Fruit fly (Drosophila melanogaster) whole organism, adult: Measurements from ENCODE around the gene mei-41.

Source experiments
- CG11617 ChIP-seq: fragments of 200-800 bp; sonication (Bioruptor generic); optimal IDR thresholded peaks from 2 replicates; lab custom pipeline; 2017; ENCODE audit warnings: mild to moderate bottlenecking, missing biosample characterization, missing genetic modification reagents, missing genetic modification characterization
- CG12768 ChIP-seq: fragments of 200-800 bp; sonication (Bioruptor generic); optimal IDR thresholded peaks from 2 replicates; lab custom pipeline; 2017; ENCODE audit warnings: missing biosample characterization, missing genetic modification characterization, mild to moderate bottlenecking, moderate library complexity, missing genetic modification reagents
- CG14711 ChIP-seq: fragments of 200-800 bp; sonication (Bioruptor generic); optimal IDR thresholded peaks from 2 replicates; lab custom pipeline; 2018; ENCODE audit warnings: missing biosample characterization, mild to moderate bottlenecking, missing genetic modification characterization, moderate library complexity
- CG1620 ChIP-seq: fragments of 200-800 bp; sonication (Bioruptor generic); optimal IDR thresholded peaks from 2 replicates; lab custom pipeline; 2016; ENCODE audit warnings: missing biosample characterization, missing genetic modification characterization
- CG33017 ChIP-seq: fragments of 200-800 bp; sonication (Bioruptor generic); optimal IDR thresholded peaks from 2 replicates; lab custom pipeline; 2018; ENCODE audit warnings: missing biosample characterization, mild to moderate bottlenecking, missing genetic modification characterization, moderate library complexity
- CG5204 ChIP-seq: fragments of 200-800 bp; sonication (Bioruptor generic); optimal IDR thresholded peaks from 2 replicates; lab custom pipeline; 2016; ENCODE audit warnings: missing biosample characterization, missing genetic modification characterization
- CG7045 ChIP-seq: fragments of 200-800 bp; sonication (Bioruptor generic); optimal IDR thresholded peaks from 2 replicates; lab custom pipeline; 2017; ENCODE audit warnings: missing biosample characterization, mild to moderate bottlenecking, missing genetic modification characterization
- CG7101 ChIP-seq: fragments of 200-800 bp; sonication (Bioruptor generic); optimal IDR thresholded peaks from 2 replicates; lab custom pipeline; 2018; ENCODE audit warnings: missing biosample characterization, mild to moderate bottlenecking, missing genetic modification characterization, moderate library complexity
- Clk ChIP-seq: fragments of 200-800 bp; sonication (Bioruptor generic); optimal IDR thresholded peaks from 2 replicates; lab custom pipeline; 2017; ENCODE audit warnings: missing biosample characterization, missing genetic modification characterization
- Crg-1 ChIP-seq: fragments of 200-800 bp; sonication (Bioruptor generic); optimal IDR thresholded peaks from 2 replicates; lab custom pipeline; 2016; ENCODE audit warnings: missing biosample characterization, missing genetic modification characterization
- Hr96 ChIP-seq: fragments of 200-800 bp; sonication (Bioruptor generic); optimal IDR thresholded peaks from 2 replicates; lab custom pipeline; 2016; ENCODE audit warnings: missing biosample characterization, missing genetic modification characterization
- Mnt ChIP-seq: fragments of 200-800 bp; sonication (Bioruptor generic); optimal IDR thresholded peaks from 2 replicates; lab custom pipeline; 2016; ENCODE audit warnings: missing biosample characterization, mild to moderate bottlenecking, missing genetic modification characterization
- bab1 ChIP-seq: fragments of 200-800 bp; sonication (Bioruptor generic); optimal IDR thresholded peaks from 3 replicates; lab custom pipeline; 2019; ENCODE audit warnings: missing biosample characterization, mild to moderate bottlenecking, missing genetic modification characterization, moderate library complexity
- cic ChIP-seq: fragments of 200-800 bp; sonication (Bioruptor generic); optimal IDR thresholded peaks from 2 replicates; lab custom pipeline; 2017; ENCODE audit warnings: missing biosample characterization, mild to moderate bottlenecking, missing genetic modification characterization, moderate library complexity
- cnc ChIP-seq, 2 experiments: fragments of >200 bp; optimal IDR thresholded peaks; 2 replicates each; lab custom pipeline; 2017
- kay ChIP-seq: fragments of 200-800 bp; sonication (Bioruptor generic); peaks from one replicate; lab custom pipeline; 2016; ENCODE audit warnings: missing biosample characterization, missing genetic modification characterization, borderline replicate concordance
- ovo ChIP-seq: fragments of 200-800 bp; sonication (Bioruptor generic); optimal IDR thresholded peaks from 2 replicates; lab custom pipeline; 2016; ENCODE audit warnings: missing biosample characterization, missing genetic modification characterization
- pad ChIP-seq: fragments of 200-800 bp; sonication (Bioruptor generic); optimal IDR thresholded peaks from 3 replicates; lab custom pipeline; 2017; ENCODE audit warnings: missing biosample characterization, missing genetic modification characterization, mild to moderate bottlenecking, moderate library complexity, missing genetic modification reagents
- tj ChIP-seq: fragments of 200-800 bp; sonication (Bioruptor generic); optimal IDR thresholded peaks from 3 replicates; lab custom pipeline; 2017; ENCODE audit warnings: missing biosample characterization, mild to moderate bottlenecking, missing genetic modification characterization, moderate library complexity
- toe ChIP-seq: fragments of 200-800 bp; sonication (Bioruptor generic); optimal IDR thresholded peaks from 2 replicates; lab custom pipeline; 2016; ENCODE audit warnings: missing biosample characterization, missing genetic modification characterization

mei-41 gene

dm6 chrX:16425145-16425544 is 33.6 kb downstream of the mei-41 start:
- TF ChIP-seq bab1 (GFP tag; lab: Kevin White, UChicago), result no peak
- no peak for TF ChIP-seq CG1620 (GFP tag; lab: Kevin White, UChicago)
- no peak for TF ChIP-seq kay (GFP tag; lab: Kevin White, UChicago)
- no peak for TF ChIP-seq Hr96 (GFP tag; lab: Kevin White, UChicago)
- no peak for TF ChIP-seq toe (GFP tag; lab: Kevin White, UChicago)
- peak; percentile 11 for TF ChIP-seq Mnt (GFP tag; lab: Kevin White, UChicago)
- TF ChIP-seq CG5204 (GFP tag; lab: Kevin White, UChicago), result no peak

- TF ChIP-seq bab1 (GFP tag; lab: Kevin White, UChicago) (no peak), CG1620 (GFP tag; lab: Kevin White, UChicago) (no peak), Mnt (GFP tag; lab: Kevin White, UChicago) (no peak), tj (no peak), Crg-1 (no peak), CG33017 (no peak), CG12768 (GFP tag; lab: Kevin White, UChicago) (no peak), cnc (optimal IDR thresholded peaks at IDR 0.05; lab: Kevin White, UChicago) (no peak), CG14711 (tag; lab: Kevin White, UChicago) (no peak), CG7045 (GFP tag; lab: Kevin White, UChicago) (no peak), cic (GFP tag; lab: Kevin White, UChicago) (no peak), CG7101 (tag; lab: Kevin White, UChicago) (no peak), ovo (GFP tag; lab: Kevin White, UChicago) (no peak)
Measured at dm6 chrX:16426478-16427052, 35.1 kb downstream of the mei-41 start.

- TF ChIP-seq cic (GFP tag; lab: Kevin White, UChicago) (no peak), tj (no peak), pad (GFP tag; lab: Kevin White, UChicago) (no peak), Clk (GFP tag; lab: Kevin White, UChicago) (no peak), CG1620 (GFP tag; lab: Kevin White, UChicago) (no peak), cnc (optimal IDR thresholded peaks at IDR 0.05; lab: Kevin White, UChicago) (no peak), bab1 (GFP tag; lab: Kevin White, UChicago) (no peak), CG33017 (no peak), CG7045 (GFP tag; lab: Kevin White, UChicago) (no peak), CG5204 (GFP tag; lab: Kevin White, UChicago) (no peak), Crg-1 (no peak), toe (GFP tag; lab: Kevin White, UChicago) (no peak), kay (GFP tag; lab: Kevin White, UChicago) (no peak), CG11617 (no peak)
Measured at dm6 chrX:16427786-16428400, 36.4 kb downstream of the mei-41 start.

DNA sequence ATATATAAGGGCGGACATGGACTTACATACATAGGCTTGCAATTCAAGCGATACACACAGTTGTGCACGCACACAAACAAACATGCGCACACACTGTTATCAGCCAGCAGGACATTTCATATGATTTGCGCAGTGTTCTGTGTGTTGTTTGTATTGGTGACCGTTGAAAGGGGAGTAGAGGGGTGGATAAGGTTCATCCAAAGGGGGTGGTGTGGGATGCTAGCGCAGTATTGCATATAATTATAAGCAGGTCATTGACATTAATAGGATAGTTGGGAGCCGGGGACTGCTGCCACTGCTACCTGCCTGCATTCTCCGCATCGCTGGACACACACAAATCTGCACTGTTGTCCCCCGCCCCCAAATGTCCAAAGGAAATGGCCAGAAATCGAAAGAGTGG is 37.0 kb downstream of the mei-41 start:
- TF ChIP-seq CG11617 (no peak), CG5204 (GFP tag; lab: Kevin White, UChicago) (no peak), Clk (GFP tag; lab: Kevin White, UChicago) (no peak), kay (GFP tag; lab: Kevin White, UChicago) (no peak)

DNA sequence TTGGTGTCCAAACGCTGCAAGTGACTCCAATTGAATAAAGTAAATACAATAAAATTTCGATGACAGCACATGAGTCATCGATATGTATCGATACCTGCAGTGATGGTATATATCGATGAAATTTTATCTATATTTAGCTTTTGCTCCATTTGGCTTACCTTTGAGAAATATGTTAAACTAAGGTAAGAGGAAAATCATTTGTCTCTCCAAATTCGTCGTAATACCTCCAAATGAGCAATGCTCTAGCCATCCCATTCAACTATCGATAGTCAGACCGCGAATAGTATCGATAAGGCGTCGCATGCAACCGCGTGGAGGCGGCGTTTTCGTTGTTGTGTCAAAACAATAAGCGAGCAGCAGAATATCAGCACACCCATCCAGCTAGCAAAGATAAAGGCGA is 49.7 kb downstream of the mei-41 start, which contains the start of the genes Cdc50 and rngo:
Gene Cdc50 (minus strand): TSS at position 52 of the 400 bp plus-strand sequence.
Gene rngo (plus strand): TSS at position 189 of the 400 bp plus-strand sequence.
- TF ChIP-seq Hr96 (GFP tag; lab: Kevin White, UChicago) (no peak), ovo (GFP tag; lab: Kevin White, UChicago) (no peak), Crg-1 (peak; percentile 68), CG7045 (GFP tag; lab: Kevin White, UChicago) (no peak), CG1620 (GFP tag; lab: Kevin White, UChicago) (peak; percentile 28), cic (GFP tag; lab: Kevin White, UChicago) (peak; percentile 16), CG11617 (peak; percentile 59), kay (GFP tag; lab: Kevin White, UChicago) (no peak), Mnt (GFP tag; lab: Kevin White, UChicago) (peak; percentile 85), CG7101 (tag; lab: Kevin White, UChicago) (peak; percentile 51), pad (GFP tag; lab: Kevin White, UChicago) (peak; percentile 54), Clk (GFP tag; lab: Kevin White, UChicago) (no peak), CG14711 (tag; lab: Kevin White, UChicago) (peak; percentile 43), tj (peak; percentile 53), toe (GFP tag; lab: Kevin White, UChicago) (no peak), bab1 (GFP tag; lab: Kevin White, UChicago) (peak; percentile 70), CG12768 (GFP tag; lab: Kevin White, UChicago) (no peak), CG33017 (peak; percentile 4), cnc (optimal IDR thresholded peaks at IDR 0.05; lab: Kevin White, UChicago) (no peak), CG5204 (GFP tag; lab: Kevin White, UChicago) (no peak)

- TF ChIP-seq ovo (GFP tag; lab: Kevin White, UChicago) (no peak), cnc (optimal IDR thresholded peaks at IDR 0.05; lab: Kevin White, UChicago) (no peak), CG7045 (GFP tag; lab: Kevin White, UChicago) (no peak), bab1 (GFP tag; lab: Kevin White, UChicago) (no peak), CG7101 (tag; lab: Kevin White, UChicago) (no peak), CG12768 (GFP tag; lab: Kevin White, UChicago) (no peak), kay (GFP tag; lab: Kevin White, UChicago) (no peak), CG14711 (tag; lab: Kevin White, UChicago) (no peak)
Measured at dm6 chrX:16442361-16442760, 50.9 kb downstream of the mei-41 start.
